Fruit fly (Drosophila melanogaster): ENCODE measurements around the gene CG1113.

Gene CG1113

DNA sequence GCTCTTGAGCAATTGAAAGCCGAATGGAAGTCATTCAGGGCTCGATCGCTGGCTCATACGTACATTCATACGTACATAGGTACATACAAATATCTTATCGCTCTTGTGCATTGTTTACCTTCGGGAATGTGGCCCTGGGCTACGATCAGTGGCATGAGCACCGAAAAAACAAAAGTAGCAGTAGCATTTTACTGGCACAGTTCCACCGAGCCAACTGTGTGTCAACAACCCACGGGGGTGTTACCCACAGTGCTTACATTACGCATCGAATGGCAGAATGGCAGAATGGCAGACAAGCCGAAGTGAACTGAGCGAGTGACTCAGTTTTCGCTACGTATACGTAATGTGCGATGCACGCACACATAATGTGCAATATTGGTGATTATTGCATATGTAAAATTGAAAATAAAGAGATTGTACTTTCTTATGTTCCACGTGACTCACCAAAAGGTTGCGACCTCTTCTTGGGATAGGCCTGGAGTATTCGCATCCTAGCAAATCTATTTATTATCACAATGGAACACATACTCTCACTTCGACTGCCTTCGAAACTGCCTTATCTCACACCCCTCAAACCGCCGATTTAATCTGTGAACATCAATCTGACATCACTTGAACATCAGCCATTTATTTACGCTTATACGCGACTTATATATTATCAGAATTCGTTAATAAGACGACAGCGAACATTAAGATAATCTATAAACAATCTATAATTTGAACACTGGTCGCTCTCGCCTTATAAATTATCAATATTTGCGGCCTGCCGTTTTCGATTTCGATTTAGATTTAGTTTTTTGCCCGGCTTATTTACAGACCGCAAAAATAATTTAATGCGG is 50.2 kb downstream of the CG1113 start (continued):
- TF ChIP-seq tap (tag; optimal IDR thresholded peaks at IDR 0.05) (peak; percentile 20), CG1233 (GFP tag; optimal IDR thresholded peaks at IDR 0.05) (peak; percentile 21), ERR (GFP tag; optimal IDR thresholded peaks at IDR 0.05) (no peak), CG6683 (GFP tag; optimal IDR thresholded peaks at IDR 0.05) (no peak), pzg (GFP tag; optimal IDR thresholded peaks at IDR 0.05) (no peak), E2f2 (GFP tag; IDR thresholded peaks at IDR 0.05) (0 out of 2 replicates have a peak, but pooled peaks have one; percentile 29), NC2β (GFP tag; optimal IDR thresholded peaks at IDR 0.05) (no peak), CG2202 (tag; optimal IDR thresholded peaks at IDR 0.05) (peak; percentile 10), HLHmδ (GFP tag; optimal IDR thresholded peaks at IDR 0.05) (peak; percentile 62), ftz-f1 (GFP tag; optimal IDR thresholded peaks at IDR 0.05) (no peak), CG2875 (GFP tag; optimal IDR thresholded peaks at IDR 0.05) (no peak), HLH4C (GFP tag; IDR thresholded peaks at IDR 0.05; ENCODE audit: partially characterized antibody) (no peak), lab (GFP tag; optimal IDR thresholded peaks at IDR 0.05) (peak; percentile 41), ATbp (GFP tag; optimal IDR thresholded peaks at IDR 0.05) (peak; percentile 52), prd (optimal IDR thresholded peaks at IDR 0.05) (no peak), prd (GFP tag; IDR thresholded peaks at IDR 0.05) (peak; percentile 33; the same call in 1 of the 3 replicates), ara (GFP tag; IDR thresholded peaks at IDR 0.05) (0 out of 2 replicates have a peak, but pooled peaks have one; percentile 25), CG2678 (tag; optimal IDR thresholded peaks at IDR 0.05) (peak; percentile 2), Lhr (GFP tag; optimal IDR thresholded peaks at IDR 0.05) (no peak), kay (GFP tag; optimal IDR thresholded peaks at IDR 0.05) (peak; percentile 30), Pdp1 (GFP tag; optimal IDR thresholded peaks at IDR 0.05) (peak in 1 of 2 experiments; percentile 32), trem (tag; optimal IDR thresholded peaks at IDR 0.05) (no peak), CG8359 (GFP tag; optimal IDR thresholded peaks at IDR 0.05; ENCODE audit: borderline replicate concordance) (no peak), CG2712 (tag; optimal IDR thresholded peaks at IDR 0.05) (no peak), Jarid2 (GFP tag; optimal IDR thresholded peaks at IDR 0.05) (no peak), zfh1 (GFP tag; IDR thresholded peaks at IDR 0.05) (peak; percentile 37; the same call in 1 of the 3 replicates), br (optimal IDR thresholded peaks at IDR 0.05) (no peak), CG15073 (GFP tag; optimal IDR thresholded peaks at IDR 0.05) (no peak), CG12219 (GFP tag; optimal IDR thresholded peaks at IDR 0.05) (peak; percentile 22), Deaf1 (tag; optimal IDR thresholded peaks at IDR 0.05) (peak; percentile 15), klu (GFP tag; IDR thresholded peaks at IDR 0.05) (no peak), Hr78 (GFP tag; optimal IDR thresholded peaks at IDR 0.05) (peak in 1 of 2 experiments; percentile 18), bab2 (GFP tag; optimal IDR thresholded peaks at IDR 0.05) (no peak), Sin3A (optimal IDR thresholded peaks at IDR 0.05) (no peak), CG12659 (GFP tag; optimal IDR thresholded peaks at IDR 0.05) (peak; percentile 7), CG7271 (tag; optimal IDR thresholded peaks at IDR 0.05) (no peak), fd102C (GFP tag; optimal IDR thresholded peaks at IDR 0.05) (peak; percentile 5), Ada2b (GFP tag; IDR thresholded peaks at IDR 0.05) (no peak), CG10543 (GFP tag; optimal IDR thresholded peaks at IDR 0.05) (peak; percentile 51), CG15696 (tag; optimal IDR thresholded peaks at IDR 0.05) (peak; percentile 37), CG2199 (GFP tag; IDR thresholded peaks at IDR 0.05) (peak; percentile 84; the same call in 1 of the 3 replicates), CG4328 (GFP tag; optimal IDR thresholded peaks at IDR 0.05) (peak; percentile 1), hkb (optimal IDR thresholded peaks at IDR 0.05) (no peak), hkb (GFP tag; IDR thresholded peaks at IDR 0.05) (peak; percentile 30; the same call in 1 of the 2 replicates), mam (GFP tag; optimal IDR thresholded peaks at IDR 0.05) (no peak), sna (GFP tag; IDR thresholded peaks at IDR 0.05; ENCODE audit: partially characterized antibody) (no peak), Hr3 (GFP tag; optimal IDR thresholded peaks at IDR 0.05) (no peak), wek (GFP tag; optimal IDR thresholded peaks at IDR 0.05) (peak; percentile 14), CG12942 (GFP tag; optimal IDR thresholded peaks at IDR 0.05) (no peak)

All from whole organism, embryonic.